Worm (Caenorhabditis elegans): Measurements from ENCODE around the gene pals-26.
"Not testable (repeated sequence)": the region's sequence is repeated elsewhere in the genome, so short reads cannot be mapped to it uniquely, and the experiment has no call there.

The pals-26 gene

ce11 chrIII:4419117-4419978, 44.4 kb downstream of the pals-26 start, which contains the start of the genes R07E5.7 and cku-80 (continued):
- TF ChIP-seq sea-2 (GFP tag; IDR thresholded peaks at IDR 0.05) (no peak), snpc-3.4 (tag; optimal IDR thresholded peaks at IDR 0.05) (peak; percentile 60), ztf-22 (GFP tag; optimal IDR thresholded peaks at IDR 0.05) (no peak), ceh-91 (GFP tag; IDR thresholded peaks at IDR 0.05) (no peak), fkh-3 (tag; optimal IDR thresholded peaks at IDR 0.05) (no peak)

- TF ChIP-seq Y67H2A.10 (GFP tag; conservative IDR thresholded peaks at IDR 0.05) (0 out of 2 replicates have a peak, but pooled peaks have one; percentile 17), ekl-4 (GFP tag; IDR thresholded peaks at IDR 0.05) (peak; percentile 90), rcor-1 (GFP tag; IDR thresholded peaks at IDR 0.05) (peak; percentile 81), repo-1 (tag; optimal IDR thresholded peaks at IDR 0.05) (peak; percentile 18), C17E4.6 (GFP tag; IDR thresholded peaks at IDR 0.05) (peak; percentile 70; the same call in 1 of the 2 replicates), F33H1.4 (GFP tag; IDR thresholded peaks at IDR 0.05) (peak; percentile 61), hmg-1.2 (GFP tag; IDR thresholded peaks at IDR 0.05) (peak; percentile 97), aptf-3 (GFP tag; IDR thresholded peaks at IDR 0.05) (peak; percentile 79; the same call in 1 of the 2 replicates), madf-8 (GFP tag; conservative IDR thresholded peaks at IDR 0.05) (peak; percentile 90), cebp-1 (tag; optimal IDR thresholded peaks at IDR 0.05) (peak; percentile 44), ceh-40 (GFP tag; IDR thresholded peaks at IDR 0.05) (0 out of 2 replicates have a peak, but pooled peaks have one; percentile 31), madf-3 (GFP tag; IDR thresholded peaks at IDR 0.05) (peak; percentile 73; the same call in 1 of the 2 replicates), nfyb-1 (GFP tag; IDR thresholded peaks at IDR 0.05) (peak; percentile 90), T07F8.4 (tag; optimal IDR thresholded peaks at IDR 0.05) (peak; percentile 30), him-1 (tag; optimal IDR thresholded peaks at IDR 0.05) (peak; percentile 59), rpc-1 (optimal IDR thresholded peaks at IDR 0.05) (peak; percentile 62), rpc-1 (tag; optimal IDR thresholded peaks at IDR 0.05) (peak; percentile 77), nfya-2 (GFP tag; IDR thresholded peaks at IDR 0.05) (0 out of 2 replicates have a peak, but pooled peaks have one; percentile 44), egl-18 (GFP tag; IDR thresholded peaks at IDR 0.05) (peak; percentile 68; the same call in 1 of the 2 replicates), D2030.7 (GFP tag; IDR thresholded peaks at IDR 0.05) (peak; percentile 66), die-1 (tag; optimal IDR thresholded peaks at IDR 0.05) (peak; percentile 58), K11D2.4 (GFP tag; IDR thresholded peaks at IDR 0.05) (peak; percentile 32; the same call in 1 of the 2 replicates), tbp1 (GFP tag; optimal IDR thresholded peaks at IDR 0.05) (peak; percentile 79), nhr-90 (tag; optimal IDR thresholded peaks at IDR 0.05) (peak; percentile 33), ceh-100 (GFP tag; IDR thresholded peaks at IDR 0.05) (peak; percentile 63), mcd-1 (GFP tag; IDR thresholded peaks at IDR 0.05) (peak; percentile 69), dox-1 (GFP tag; IDR thresholded peaks at IDR 0.05) (peak; percentile 80), madf-6 (GFP tag; IDR thresholded peaks at IDR 0.05) (peak; percentile 95), C06A6.2 (GFP tag; conservative IDR thresholded peaks at IDR 0.05) (peak; percentile 59), hsf-1 (GFP tag; IDR thresholded peaks at IDR 0.05) (peak; percentile 68), B0261.1 (tag; optimal IDR thresholded peaks at IDR 0.05) (peak; percentile 63), xnd-1 (tag; optimal IDR thresholded peaks at IDR 0.05) (peak; percentile 71), pbrm-1 (GFP tag; IDR thresholded peaks at IDR 0.05) (peak; percentile 81; the same call in 1 of the 2 replicates), athp-1 (tag; optimal IDR thresholded peaks at IDR 0.05) (peak; percentile 2), cebp-2 (GFP tag; IDR thresholded peaks at IDR 0.05) (peak; percentile 82; the same call in 1 of the 2 replicates), lsl-1 (GFP tag; optimal IDR thresholded peaks at IDR 0.05) (peak; percentile 75), snpc-1.1 (tag; optimal IDR thresholded peaks at IDR 0.05; ENCODE audit: insufficient read depth) (peak; percentile 85), ztf-25 (GFP tag; IDR thresholded peaks at IDR 0.05) (peak; percentile 63; the same call in 1 of the 2 replicates), Y95B8A.8 (GFP tag; IDR thresholded peaks at IDR 0.05) (0 out of 2 replicates have a peak, but pooled peaks have one; percentile 49)
- not testable (repeated sequence) for TF ChIP-seq cebp-1 (GFP tag; IDR thresholded peaks at IDR 0.05)
Measured at ce11 chrIII:4426711-4427218, 51.8 kb downstream of the pals-26 start.

All from whole organism, young adult.